Fruit fly (Drosophila melanogaster) S2 (cell line): ENCODE measurements around the gene Elp1.

ENCODE experiments used
- CG8478 ChIP-seq: fragments of >200 bp; optimal IDR thresholded peaks from 2 replicates; lab custom pipeline; 2018
- CTCF ChIP-seq, 2 experiments: fragments of >200 bp; optimal IDR thresholded peaks; 2 replicates each; lab custom pipeline; 2018

DNA sequence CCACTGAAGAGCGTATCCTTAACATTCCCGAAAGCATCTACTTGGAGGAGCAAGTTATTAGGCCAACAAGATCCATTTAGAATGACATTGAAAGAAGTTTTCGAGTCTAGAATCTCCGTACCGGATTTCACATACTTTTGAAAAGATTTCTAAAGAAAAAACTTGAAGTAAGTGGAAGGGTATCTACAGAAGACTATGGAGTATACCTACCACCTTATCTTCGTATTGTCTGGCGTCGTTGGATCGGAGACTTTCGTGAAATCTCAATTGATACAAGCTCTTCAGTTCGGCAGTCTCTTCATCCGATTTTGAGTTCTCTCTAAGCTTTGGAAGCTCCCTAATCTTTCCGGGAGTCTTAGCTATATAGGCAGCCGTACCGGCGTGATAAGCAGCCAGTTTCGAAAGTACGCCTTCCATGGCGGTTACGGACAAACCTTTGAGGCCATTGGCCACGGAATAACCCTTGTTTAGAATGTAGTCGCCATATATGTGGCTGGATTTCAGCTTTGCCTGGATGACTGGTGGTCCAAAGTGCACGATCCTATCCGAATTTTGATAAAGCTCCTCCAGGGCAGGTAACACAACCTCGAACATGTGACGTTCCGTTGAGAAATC lies 40.2 kb downstream of the Elp1 start:
- TF ChIP-seq CTCF (optimal IDR thresholded peaks at IDR 0.05; lab: Kevin White, UChicago) (no peak), CG8478 (lab: Kevin White, UChicago) (no peak)
